Worm (Caenorhabditis elegans) whole organism, mixed stage, embryonic: Measurements from ENCODE around the gene F54C8.1.

Source experiments
- elt-1 ChIP-seq: sonication (generic microtip); optimal IDR thresholded peaks from 2 replicates; lab custom pipeline; 2017; ENCODE audit warnings: missing genetic modification characterization, mild to moderate bottlenecking, missing compliant biosample characterization, antibody characterized with exemption, moderate library complexity, borderline replicate concordance; ENCODE audit not compliant: insufficient read depth
- flh-1 ChIP-seq: fragments of 200-800 bp; sonication (Bioruptor generic); optimal IDR thresholded peaks from 2 replicates; lab custom pipeline; 2018; ENCODE audit warnings: mild to moderate bottlenecking, missing genetic modification characterization, moderate library complexity, missing compliant biosample characterization
- lin-13 ChIP-seq: fragments of 150-350 bp; optimal IDR thresholded peaks from 2 replicates; lab custom pipeline; 2014; ENCODE audit warnings: missing biosample characterization, missing genetic modification characterization
- mep-1 ChIP-seq: fragments of 150-350 bp; optimal IDR thresholded peaks from 2 replicates; lab custom pipeline; 2017; ENCODE audit warnings: missing biosample characterization, missing genetic modification reagents, missing genetic modification characterization, inconsistent platforms
- nhr-12 ChIP-seq: fragments of 150-350 bp; optimal IDR thresholded peaks from 2 replicates; lab custom pipeline; 2014; ENCODE audit warnings: missing biosample characterization, missing genetic modification characterization
- nhr-76 ChIP-seq: sonication (generic microtip); optimal IDR thresholded peaks from 2 replicates; lab custom pipeline; 2017; ENCODE audit warnings: missing biosample characterization, missing genetic modification characterization
- pha-4 ChIP-seq: fragments of 150-350 bp; optimal IDR thresholded peaks from 2 replicates; lab custom pipeline; 2018; ENCODE audit warnings: missing biosample characterization, missing genetic modification reagents, missing genetic modification characterization

- TF ChIP-seq nhr-76 (no peak), pha-4 (tag; lab: Kevin White, UChicago) (no peak), nhr-12 (tag; lab: Kevin White, UChicago) (no peak), lin-13 (tag; lab: Kevin White, UChicago) (no peak), elt-1 (tag; lab: Kevin White, UChicago) (no peak), mep-1 (no peak), flh-1 (GFP tag; lab: Kevin White, UChicago) (no peak)
These were observed 23.4 kb downstream of the F54C8.1 start for ce11 chrIII:9462785-9463467.
